Worm (Caenorhabditis elegans) whole organism, mixed stage, embryonic: ENCODE results near the gene sulp-3.

Source experiments
- ces-1 ChIP-seq: fragments of 150-350 bp; optimal IDR thresholded peaks from 2 replicates; lab custom pipeline; 2014; ENCODE audit warnings: missing biosample characterization, missing genetic modification reagents, missing genetic modification characterization
- hlh-1 ChIP-seq: fragments of 150-350 bp; optimal IDR thresholded peaks from 2 replicates; lab custom pipeline; 2014; ENCODE audit warnings: missing biosample characterization, missing genetic modification reagents, missing genetic modification characterization
- lin-13 ChIP-seq: fragments of 150-350 bp; optimal IDR thresholded peaks from 2 replicates; lab custom pipeline; 2014; ENCODE audit warnings: missing biosample characterization, missing genetic modification characterization
- lsy-2 ChIP-seq: fragments of 150-350 bp; optimal IDR thresholded peaks from 2 replicates; lab custom pipeline; 2014; ENCODE audit warnings: missing biosample characterization, missing genetic modification characterization
- nhr-237 ChIP-seq: fragments of 150-350 bp; optimal IDR thresholded peaks from 2 replicates; lab custom pipeline; 2014; ENCODE audit warnings: missing biosample characterization, missing genetic modification characterization
- ztf-11 ChIP-seq: fragments of 150-350 bp; optimal IDR thresholded peaks from 2 replicates; lab custom pipeline; 2014; ENCODE audit warnings: missing biosample characterization, missing genetic modification characterization

DNA sequence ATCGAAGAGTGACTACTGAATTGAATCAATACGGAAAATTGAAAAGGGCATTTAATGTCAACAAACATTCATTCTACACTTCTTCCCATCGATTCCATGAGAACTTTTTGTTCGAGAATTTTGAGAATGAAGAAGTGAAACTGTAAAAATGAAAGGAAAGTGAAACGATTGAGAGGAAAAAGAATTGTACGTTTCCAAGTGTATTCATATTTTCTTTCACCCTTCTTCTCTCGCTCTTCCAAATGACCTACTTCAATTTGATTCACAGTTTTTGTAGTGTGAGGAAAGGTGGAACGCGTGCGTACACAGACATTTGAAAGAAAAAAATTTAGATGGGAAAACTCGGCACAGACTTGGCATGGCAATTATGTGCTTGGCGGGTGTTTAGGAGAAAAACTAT, 16.1 kb upstream of the sulp-3 start:
- TF ChIP-seq lin-13 (tag; lab: Kevin White, UChicago): no peak
- no peak for TF ChIP-seq nhr-237
- no peak for TF ChIP-seq ztf-11
- no peak for TF ChIP-seq hlh-1 (tag; lab: Kevin White, UChicago)
- no peak for TF ChIP-seq ces-1 (GFP tag; lab: Kevin White, UChicago)
- no peak for TF ChIP-seq lsy-2 (tag; lab: Kevin White, UChicago)
